Worm (Caenorhabditis elegans) whole organism, late embryonic: ENCODE measurements around the gene F19F10.3.

Source experiments
- K09A11.1 ChIP-seq: sonication (generic microtip); optimal IDR thresholded peaks from 2 replicates; lab custom pipeline; 2017; ENCODE audit warnings: antibody characterized with exemption, mild to moderate bottlenecking, missing genetic modification characterization, missing compliant biosample characterization; ENCODE audit not compliant: insufficient read depth
- ahr-1 ChIP-seq: sonication (generic microtip); optimal IDR thresholded peaks from 2 replicates; lab custom pipeline; 2016; ENCODE audit warnings: missing genetic modification characterization, missing compliant biosample characterization
- ama-1 ChIP-seq: fragments of 150-350 bp; optimal IDR thresholded peaks from 2 replicates; lab custom pipeline; 2014
- ceh-19 ChIP-seq: fragments of 200-800 bp; sonication (Bioruptor generic); optimal IDR thresholded peaks from 2 replicates; lab custom pipeline; 2018; ENCODE audit warnings: mild to moderate bottlenecking, missing genetic modification characterization, missing compliant biosample characterization
- ceh-24 ChIP-seq: sonication (generic microtip); optimal IDR thresholded peaks from 2 replicates; lab custom pipeline; 2016; ENCODE audit warnings: mild to moderate bottlenecking, missing genetic modification characterization, missing compliant biosample characterization
- ceh-31 ChIP-seq: sonication (generic microtip); optimal IDR thresholded peaks from 2 replicates; lab custom pipeline; 2016; ENCODE audit warnings: missing genetic modification characterization, missing compliant biosample characterization
- ceh-48 ChIP-seq: sonication (generic microtip); optimal IDR thresholded peaks from 2 replicates; lab custom pipeline; 2016; ENCODE audit warnings: missing genetic modification characterization, inconsistent platforms, missing compliant biosample characterization
- ceh-6 ChIP-seq: fragments of 200-800 bp; sonication (Bioruptor generic); optimal IDR thresholded peaks from 2 replicates; lab custom pipeline; 2018; ENCODE audit warnings: mild to moderate bottlenecking, missing genetic modification characterization, missing compliant biosample characterization
- ceh-9 ChIP-seq: sonication (generic microtip); optimal IDR thresholded peaks from 2 replicates; lab custom pipeline; 2016; ENCODE audit warnings: mild to moderate bottlenecking, missing genetic modification characterization, inconsistent platforms, missing compliant biosample characterization
- che-1 ChIP-seq: sonication (generic microtip); optimal IDR thresholded peaks from 2 replicates; lab custom pipeline; 2016; ENCODE audit warnings: mild to moderate bottlenecking, missing genetic modification characterization, missing compliant biosample characterization
- dve-1 ChIP-seq: sonication (generic microtip); optimal IDR thresholded peaks from 2 replicates; lab custom pipeline; 2017; ENCODE audit warnings: antibody characterized with exemption, mild to moderate bottlenecking, missing genetic modification characterization, missing compliant biosample characterization
- elt-2 ChIP-seq: sonication (generic microtip); optimal IDR thresholded peaks from 2 replicates; lab custom pipeline; 2016; ENCODE audit warnings: missing genetic modification reagents, missing genetic modification characterization, missing compliant biosample characterization
- elt-4 ChIP-seq: sonication (generic microtip); optimal IDR thresholded peaks from 2 replicates; lab custom pipeline; 2016; ENCODE audit warnings: missing genetic modification characterization, missing compliant biosample characterization
- ets-4 ChIP-seq: sonication (generic microtip); optimal IDR thresholded peaks from 2 replicates; lab custom pipeline; 2016; ENCODE audit warnings: missing genetic modification characterization, missing compliant biosample characterization
- fax-1 ChIP-seq: sonication (generic microtip); optimal IDR thresholded peaks from 2 replicates; lab custom pipeline; 2016; ENCODE audit warnings: missing genotype, missing genetic modification characterization, missing compliant biosample characterization
- fkh-10 ChIP-seq: fragments of 150-350 bp; optimal IDR thresholded peaks from 2 replicates; lab custom pipeline; 2014; ENCODE audit warnings: missing biosample characterization, missing genetic modification reagents, missing genetic modification characterization
- fkh-6 ChIP-seq: sonication (generic microtip); optimal IDR thresholded peaks from 2 replicates; lab custom pipeline; 2016; ENCODE audit warnings: missing genetic modification characterization, missing compliant biosample characterization
- hlh-15 ChIP-seq: sonication (generic microtip); optimal IDR thresholded peaks from 2 replicates; lab custom pipeline; 2016; ENCODE audit warnings: missing genetic modification characterization, missing compliant biosample characterization
- hlh-8 ChIP-seq: sonication (generic microtip); optimal IDR thresholded peaks from 2 replicates; lab custom pipeline; 2016; ENCODE audit warnings: missing genotype, missing genetic modification characterization, missing compliant biosample characterization
- lin-11 ChIP-seq: fragments of 200-800 bp; sonication (Bioruptor generic); optimal IDR thresholded peaks from 2 replicates; lab custom pipeline; 2018; ENCODE audit warnings: mild to moderate bottlenecking, missing genetic modification characterization, missing compliant biosample characterization
- madf-2 ChIP-seq: sonication (generic microtip); optimal IDR thresholded peaks from 2 replicates; lab custom pipeline; 2017; ENCODE audit warnings: missing genetic modification characterization, missing compliant biosample characterization
- mec-3 ChIP-seq: sonication (generic microtip); optimal IDR thresholded peaks from 2 replicates; lab custom pipeline; 2016; ENCODE audit warnings: borderline replicate concordance, missing genetic modification characterization, missing compliant biosample characterization
- nhr-232 ChIP-seq: sonication (generic microtip); optimal IDR thresholded peaks from 2 replicates; lab custom pipeline; 2016; ENCODE audit warnings: missing genetic modification characterization, missing compliant biosample characterization
- odd-2 ChIP-seq: sonication (generic microtip); optimal IDR thresholded peaks from 2 replicates; lab custom pipeline; 2017; ENCODE audit warnings: antibody characterized with exemption, mild to moderate bottlenecking, missing genetic modification characterization, missing compliant biosample characterization
- pha-2 ChIP-seq: sonication (generic microtip); optimal IDR thresholded peaks from 2 replicates; lab custom pipeline; 2017; ENCODE audit warnings: mild to moderate bottlenecking, missing genetic modification characterization, missing compliant biosample characterization
- pros-1 ChIP-seq: fragments of 150-350 bp; optimal IDR thresholded peaks from 2 replicates; lab custom pipeline; 2014; ENCODE audit warnings: missing biosample characterization, missing genetic modification reagents, missing genetic modification characterization
- rnt-1 ChIP-seq: sonication (generic microtip); optimal IDR thresholded peaks from 2 replicates; lab custom pipeline; 2016; ENCODE audit warnings: missing genetic modification characterization, missing compliant biosample characterization
- sdc-2 ChIP-seq: sonication (generic microtip); optimal IDR thresholded peaks from 2 replicates; lab custom pipeline; 2016; ENCODE audit warnings: missing genotype, missing genetic modification characterization, missing compliant biosample characterization
- sox-2 ChIP-seq: fragments of 200-800 bp; sonication (Bioruptor generic); IDR thresholded peaks from 2 replicates; pipeline ENCODE4 v1.3.6; 2022; ENCODE audit warnings: missing genetic modification reagents, missing genetic modification characterization, missing compliant biosample characterization
- syd-9 ChIP-seq: sonication (generic microtip); optimal IDR thresholded peaks from 2 replicates; lab custom pipeline; 2016; ENCODE audit warnings: mild to moderate bottlenecking, missing genetic modification characterization, moderate library complexity, missing compliant biosample characterization
- tbx-7 ChIP-seq: sonication (generic microtip); optimal IDR thresholded peaks from 2 replicates; lab custom pipeline; 2016; ENCODE audit warnings: missing genotype, missing genetic modification characterization, missing compliant biosample characterization
- unc-3 ChIP-seq, 2 experiments: fragments of 200-800 bp in 1 of 2; sonication (Bioruptor generic) in 1 of 2; sonication (generic microtip) in 1 of 2; conservative IDR thresholded peaks in 1 of 2; optimal IDR thresholded peaks in 1 of 2; 2 replicates each; pipeline versions ENCODE4 v1.3.6 to Lab custom; 2016 to 2022; ENCODE audit warnings: missing compliant biosample characterization in 2 of 2, missing genetic modification characterization in 2 of 2, missing genetic modification reagents in 1 of 2
- unc-42 ChIP-seq: sonication (generic microtip); optimal IDR thresholded peaks from 2 replicates; lab custom pipeline; 2016; ENCODE audit warnings: missing genotype, missing genetic modification characterization, missing compliant biosample characterization
- unc-55 ChIP-seq: sonication (generic microtip); optimal IDR thresholded peaks from 2 replicates; lab custom pipeline; 2017; ENCODE audit warnings: missing biosample characterization, missing genetic modification reagents, missing genetic modification characterization
- zip-5 ChIP-seq: sonication (generic microtip); optimal IDR thresholded peaks from 2 replicates; lab custom pipeline; 2016; ENCODE audit warnings: missing genetic modification characterization, missing compliant biosample characterization
- ztf-16 ChIP-seq: sonication (generic microtip); optimal IDR thresholded peaks from 2 replicates; lab custom pipeline; 2017; ENCODE audit warnings: missing genetic modification characterization, missing compliant biosample characterization

Gene F19F10.3

ce11 chrV:7553873-7554362, 2.0 kb downstream of the F19F10.3 start, which contains the start of gene ttr-10 (continued):
- no peak for TF ChIP-seq K09A11.1 (tag; lab: Kevin White, UChicago)

DNA sequence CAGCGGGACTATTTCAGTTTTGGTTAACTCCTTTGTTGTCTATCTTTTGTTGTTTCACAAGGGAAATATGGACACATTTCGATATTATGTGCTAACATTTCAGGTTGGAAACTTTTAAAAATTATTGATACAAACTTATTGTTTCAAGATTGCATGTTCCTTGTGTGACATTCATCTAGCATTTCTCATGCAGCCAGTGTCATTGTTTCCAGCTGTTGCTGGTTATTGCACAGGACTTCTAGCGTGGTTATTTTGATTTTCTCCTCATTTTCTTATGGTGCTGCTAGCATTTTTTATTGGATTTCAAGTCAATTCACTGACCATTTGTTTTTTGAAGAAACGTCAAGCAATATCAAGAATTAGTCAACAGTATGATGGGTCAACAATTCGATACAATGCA, 4.0 kb downstream of the F19F10.3 start:
- no peak for TF ChIP-seq madf-2 (tag; lab: Kevin White, UChicago)
- no peak for TF ChIP-seq ceh-48 (tag; lab: Kevin White, UChicago)
- TF ChIP-seq fax-1 (tag; lab: Kevin White, UChicago) = no peak
- no peak for TF ChIP-seq unc-55 (GFP tag; lab: Kevin White, UChicago)
- no peak for TF ChIP-seq unc-42
- TF ChIP-seq ceh-31 = no peak
- no peak for TF ChIP-seq odd-2
- TF ChIP-seq unc-3 (GFP tag; conservative IDR thresholded peaks at IDR 0.05; lab: Robert Waterston, UW) = no peak
- no peak for TF ChIP-seq unc-3 (tag; optimal IDR thresholded peaks at IDR 0.05; lab: Kevin White, UChicago)
- no peak for TF ChIP-seq rnt-1 (tag; lab: Kevin White, UChicago)
- no peak for TF ChIP-seq lin-11 (tag; lab: Kevin White, UChicago)
- TF ChIP-seq ceh-9 (tag; lab: Kevin White, UChicago) = no peak
- TF ChIP-seq dve-1 (tag; lab: Kevin White, UChicago) = no peak
- TF ChIP-seq ceh-19 (GFP tag; lab: Kevin White, UChicago) = no peak
- TF ChIP-seq ceh-24 (tag; lab: Kevin White, UChicago) = no peak
- no peak for TF ChIP-seq pha-2
- no peak for TF ChIP-seq nhr-232
- TF ChIP-seq ets-4 = no peak
- TF ChIP-seq mec-3 = no peak
- no peak for TF ChIP-seq che-1 (tag; lab: Kevin White, UChicago)
- no peak for TF ChIP-seq sox-2 (GFP tag; lab: Robert Waterston, UW)
- TF ChIP-seq, all 69 proteins: peak for 0

- TF ChIP-seq fkh-10 (GFP tag; lab: Kevin White, UChicago) = no peak
- no peak for TF ChIP-seq sdc-2 (tag; lab: Kevin White, UChicago)
- no peak for TF ChIP-seq ceh-6
- TF ChIP-seq ahr-1 (tag; lab: Kevin White, UChicago) = no peak
- no peak for TF ChIP-seq ama-1 (lab: Kevin White, UChicago)
- no peak for TF ChIP-seq hlh-8
- no peak for TF ChIP-seq odd-2
- no peak for TF ChIP-seq elt-2 (tag; lab: Kevin White, UChicago)
- TF ChIP-seq, all 69 proteins: peak for 0
Observed at ce11 chrV:7558693-7559092, 6.8 kb downstream of the F19F10.3 start, which contains the start of gene ets-7. Gene ets-7 (minus strand): TSS chrV:7558793.

ce11 chrV:7562947-7563346, 11.0 kb downstream of the F19F10.3 start, which contains the start of gene F19F10.1:
Gene F19F10.1 (plus strand): TSS chrV:7563247.
- TF ChIP-seq madf-2 (tag; lab: Kevin White, UChicago) (no peak), unc-3 (GFP tag; conservative IDR thresholded peaks at IDR 0.05; lab: Robert Waterston, UW) (no peak), unc-3 (tag; optimal IDR thresholded peaks at IDR 0.05; lab: Kevin White, UChicago) (no peak), tbx-7 (tag; lab: Kevin White, UChicago) (no peak), syd-9 (tag; lab: Kevin White, UChicago) (no peak), ceh-24 (tag; lab: Kevin White, UChicago) (no peak), fkh-6 (no peak), sdc-2 (tag; lab: Kevin White, UChicago) (no peak), ceh-6 (no peak), zip-5 (tag; lab: Kevin White, UChicago) (no peak), ztf-16 (tag; lab: Kevin White, UChicago) (no peak), lin-11 (tag; lab: Kevin White, UChicago) (no peak), pros-1 (no peak), elt-4 (tag; lab: Kevin White, UChicago) (no peak), hlh-15 (tag; lab: Kevin White, UChicago) (no peak)
